Fruit fly (Drosophila melanogaster) whole organism, embryonic: ENCODE results near the gene PlexA.
A peak's percentile ranks its signal among the peaks of the same experiment; 100 is the strongest.

Experiments used
- Asciz ChIP-seq: fragments of 200-800 bp; sonication (Bioruptor generic); optimal IDR thresholded peaks from 2 replicates; lab custom pipeline; 2017; ENCODE audit warnings: missing biosample characterization, mild to moderate bottlenecking, missing genetic modification characterization, missing genetic modification reagents
- Bgb ChIP-seq: fragments of 200-800 bp; sonication (Bioruptor generic); IDR thresholded peaks from 2 replicates; pipeline ENCODE4 v1.3.6; 2022; ENCODE audit warnings: missing biosample characterization, missing genetic modification characterization; ENCODE audit not compliant: partially characterized antibody
- CG10959 ChIP-seq: fragments of 200-800 bp; sonication (Bioruptor generic); IDR thresholded peaks from 2 replicates; pipeline ENCODE4 v1.3.6; 2022; ENCODE audit warnings: missing biosample characterization, missing genetic modification characterization
- CG12391 ChIP-seq: fragments of 200-800 bp; sonication (Bioruptor generic); optimal IDR thresholded peaks from 3 replicates; lab custom pipeline; 2018; ENCODE audit warnings: missing biosample characterization, mild to moderate bottlenecking, missing genetic modification characterization, moderate library complexity
- CG13287 ChIP-seq: fragments of 200-800 bp; sonication (Bioruptor generic); IDR thresholded peaks from 2 replicates; pipeline ENCODE4 v1.3.6; 2022; ENCODE audit warnings: missing biosample characterization, missing genetic modification characterization; ENCODE audit not compliant: partially characterized antibody
- CG15073 ChIP-seq: fragments of 200-800 bp; sonication (Bioruptor generic); optimal IDR thresholded peaks from 2 replicates; lab custom pipeline; 2016; ENCODE audit warnings: missing biosample characterization, missing genetic modification characterization
- CG1792 ChIP-seq: fragments of 200-800 bp; sonication (Bioruptor generic); optimal IDR thresholded peaks from 2 replicates; lab custom pipeline; 2016; ENCODE audit warnings: missing biosample characterization, missing genetic modification characterization
- CG18262 ChIP-seq: fragments of 200-800 bp; optimal IDR thresholded peaks from 3 replicates; lab custom pipeline; 2019; ENCODE audit warnings: missing biosample characterization, mild to moderate bottlenecking, missing genetic modification characterization, moderate library complexity
- CG18764 ChIP-seq: fragments of 200-800 bp; sonication (Bioruptor generic); optimal IDR thresholded peaks from 3 replicates; lab custom pipeline; 2016; ENCODE audit warnings: missing biosample characterization, missing genetic modification characterization
- CG2712 ChIP-seq: fragments of 200-800 bp; optimal IDR thresholded peaks from 3 replicates; lab custom pipeline; 2019; ENCODE audit warnings: missing biosample characterization, mild to moderate bottlenecking, missing genetic modification characterization, moderate library complexity
- CG33557 ChIP-seq: fragments of 200-800 bp; sonication (Bioruptor generic); optimal IDR thresholded peaks from 2 replicates; lab custom pipeline; 2019; ENCODE audit warnings: missing biosample characterization, mild to moderate bottlenecking, missing genetic modification characterization, moderate library complexity
- CG34422 ChIP-seq: fragments of 200-800 bp; sonication (Bioruptor generic); IDR thresholded peaks from 3 replicates; pipeline ENCODE4 v1.3.6; 2022; ENCODE audit warnings: missing biosample characterization, missing genetic modification characterization
- CG43689 ChIP-seq: fragments of 200-800 bp; sonication (Bioruptor generic); IDR thresholded peaks from 2 replicates; pipeline ENCODE4 v1.3.6; 2022; ENCODE audit warnings: missing biosample characterization, missing genetic modification characterization
- CG8281 ChIP-seq: fragments of 200-800 bp; sonication (Bioruptor generic); optimal IDR thresholded peaks from 2 replicates; lab custom pipeline; 2018; ENCODE audit warnings: missing biosample characterization, mild to moderate bottlenecking, missing genetic modification characterization, moderate library complexity
- CG8924 ChIP-seq: fragments of 200-800 bp; optimal IDR thresholded peaks from 3 replicates; lab custom pipeline; 2019; ENCODE audit warnings: missing biosample characterization, mild to moderate bottlenecking, missing genetic modification characterization, moderate library complexity
- CTCF ChIP-seq: fragments of 200-800 bp; sonication (Bioruptor generic); optimal IDR thresholded peaks from 2 replicates; lab custom pipeline; 2017; ENCODE audit warnings: missing biosample characterization, mild to moderate bottlenecking, missing genetic modification characterization, moderate library complexity
- CoRest ChIP-seq: fragments of 200-800 bp; sonication (Bioruptor generic); optimal IDR thresholded peaks from 3 replicates; lab custom pipeline; 2018; ENCODE audit warnings: missing biosample characterization, mild to moderate bottlenecking, missing genetic modification characterization, moderate library complexity
- CrebB ChIP-seq: fragments of 200-800 bp; sonication (Bioruptor generic); optimal IDR thresholded peaks from 3 replicates; lab custom pipeline; 2018; ENCODE audit warnings: missing biosample characterization, mild to moderate bottlenecking, missing genetic modification characterization
- Deaf1 ChIP-seq: fragments of 200-800 bp; optimal IDR thresholded peaks from 3 replicates; lab custom pipeline; 2019; ENCODE audit warnings: missing biosample characterization, mild to moderate bottlenecking, missing genetic modification characterization, moderate library complexity
- Dip2 ChIP-seq: fragments of 200-800 bp; sonication (Bioruptor generic); IDR thresholded peaks from 2 replicates; pipeline ENCODE4 v1.3.6; 2022; ENCODE audit warnings: missing biosample characterization, missing genetic modification characterization
- Fer1 ChIP-seq: fragments of 200-800 bp; sonication (Bioruptor generic); optimal IDR thresholded peaks from 2 replicates; lab custom pipeline; 2017; ENCODE audit warnings: missing biosample characterization, mild to moderate bottlenecking, missing genetic modification characterization
- HLH54F ChIP-seq: fragments of 200-800 bp; sonication (Bioruptor generic); optimal IDR thresholded peaks from 3 replicates; lab custom pipeline; 2016; ENCODE audit warnings: missing biosample characterization, missing genetic modification characterization
- Lhr ChIP-seq: fragments of 200-800 bp; sonication (Bioruptor generic); optimal IDR thresholded peaks from 3 replicates; lab custom pipeline; 2017; ENCODE audit warnings: mild to moderate bottlenecking, missing biosample characterization, missing genetic modification reagents, missing genetic modification characterization
- Med ChIP-seq: fragments of 200-800 bp; sonication (Bioruptor generic); peaks from one replicate; lab custom pipeline; 2016; ENCODE audit warnings: missing biosample characterization, missing genetic modification characterization, mild to moderate bottlenecking, inconsistent platforms, moderate library complexity
- Mrtf ChIP-seq: fragments of 200-800 bp; sonication (Bioruptor generic); IDR thresholded peaks from 3 replicates; pipeline ENCODE4 v1.3.6; 2022; ENCODE audit warnings: missing biosample characterization, missing genetic modification characterization
- PHDP ChIP-seq: fragments of 200-800 bp; sonication (Bioruptor generic); optimal IDR thresholded peaks from 3 replicates; lab custom pipeline; 2018; ENCODE audit warnings: missing biosample characterization, mild to moderate bottlenecking, missing genetic modification characterization, moderate library complexity
- Sry-δ ChIP-seq: fragments of 200-800 bp; sonication (Bioruptor generic); optimal IDR thresholded peaks from 2 replicates; lab custom pipeline; 2016; ENCODE audit warnings: missing biosample characterization, missing genetic modification characterization
- Trl ChIP-seq, 3 experiments: fragments of >200 bp in 2 of 3; fragments of 200-800 bp in 1 of 3; sonication (Bioruptor generic) in 1 of 3; optimal IDR thresholded peaks; 2 replicates in 1 of 3; 3 replicates in 2 of 3; lab custom pipeline; 2016 to 2017; ENCODE audit warnings: missing biosample characterization in 1 of 3, missing genetic modification characterization in 1 of 3
- aop ChIP-seq: fragments of 200-800 bp; sonication (Bioruptor generic); IDR thresholded peaks from 2 replicates; pipeline ENCODE4 v1.3.6; 2022; ENCODE audit warnings: missing biosample characterization, missing genetic modification characterization
- ase ChIP-seq: fragments of 200-800 bp; sonication (Bioruptor generic); IDR thresholded peaks from 3 replicates; pipeline ENCODE4 v1.3.6; 2022; ENCODE audit warnings: missing biosample characterization, missing genetic modification characterization
- caup ChIP-seq: fragments of 200-800 bp; sonication (Bioruptor generic); optimal IDR thresholded peaks from 3 replicates; lab custom pipeline; 2017; ENCODE audit warnings: missing biosample characterization, mild to moderate bottlenecking, missing genetic modification characterization, moderate library complexity; ENCODE audit not compliant: severe bottlenecking
- chif ChIP-seq, 2 experiments: fragments of 200-800 bp; sonication (Bioruptor generic); optimal IDR thresholded peaks; 3 replicates each; lab custom pipeline; 2016; ENCODE audit warnings: missing biosample characterization in 2 of 2, missing genetic modification characterization in 2 of 2
- da ChIP-seq: fragments of 200-800 bp; sonication (Bioruptor generic); optimal IDR thresholded peaks from 2 replicates; lab custom pipeline; 2016; ENCODE audit warnings: missing biosample characterization, missing genetic modification characterization
- ems ChIP-seq: fragments of 200-800 bp; sonication (Bioruptor generic); optimal IDR thresholded peaks from 3 replicates; lab custom pipeline; 2016; ENCODE audit warnings: missing biosample characterization, missing genetic modification characterization
- fd96Cb ChIP-seq: fragments of 200-800 bp; sonication (Bioruptor generic); optimal IDR thresholded peaks from 2 replicates; lab custom pipeline; 2018; ENCODE audit warnings: missing biosample characterization, mild to moderate bottlenecking, missing genetic modification characterization, moderate library complexity
- gem ChIP-seq: fragments of 200-800 bp; sonication (Bioruptor generic); optimal IDR thresholded peaks from 2 replicates; lab custom pipeline; 2019; ENCODE audit warnings: missing biosample characterization, mild to moderate bottlenecking, missing genetic modification characterization, moderate library complexity
- insv ChIP-seq, 2 experiments: fragments of 200-800 bp; sonication (Bioruptor generic); optimal IDR thresholded peaks; 3 replicates each; lab custom pipeline; 2016 to 2018; ENCODE audit warnings: missing biosample characterization in 2 of 2, missing genetic modification characterization in 2 of 2
- nau ChIP-seq: fragments of 200-800 bp; sonication (Bioruptor generic); optimal IDR thresholded peaks from 3 replicates; lab custom pipeline; 2017; ENCODE audit warnings: missing biosample characterization, mild to moderate bottlenecking, missing genetic modification characterization, missing genetic modification reagents
- nerfin-2 ChIP-seq: fragments of 200-800 bp; sonication (Bioruptor generic); IDR thresholded peaks from 2 replicates; pipeline ENCODE4 v1.3.6; 2022; ENCODE audit warnings: missing biosample characterization, missing genetic modification characterization; ENCODE audit not compliant: partially characterized antibody
- onecut ChIP-seq: fragments of 200-800 bp; sonication (Bioruptor generic); IDR thresholded peaks from 2 replicates; pipeline ENCODE4 v1.3.6; 2022; ENCODE audit warnings: missing biosample characterization, missing genetic modification characterization
- prd ChIP-seq, 3 experiments: fragments of >200 bp in 2 of 3; fragments of 200-800 bp in 1 of 3; sonication (Bioruptor generic) in 1 of 3; optimal IDR thresholded peaks in 2 of 3; IDR thresholded peaks in 1 of 3; 2 replicates in 2 of 3; 3 replicates in 1 of 3; pipeline versions ENCODE4 v1.3.6 to Lab custom; 2017 to 2022; ENCODE audit warnings: missing biosample characterization in 1 of 3, missing genetic modification characterization in 1 of 3
- stwl ChIP-seq: fragments of 200-800 bp; sonication (Bioruptor generic); optimal IDR thresholded peaks from 3 replicates; lab custom pipeline; 2018; ENCODE audit warnings: missing biosample characterization, mild to moderate bottlenecking, missing genetic modification characterization, moderate library complexity
- tap ChIP-seq: fragments of 200-800 bp; optimal IDR thresholded peaks from 3 replicates; lab custom pipeline; 2019; ENCODE audit warnings: missing biosample characterization, mild to moderate bottlenecking, missing genetic modification characterization, moderate library complexity
- tll ChIP-seq, 2 experiments: fragments of 200-800 bp in 1 of 2; fragments of >200 bp in 1 of 2; sonication (Bioruptor generic) in 1 of 2; optimal IDR thresholded peaks; 2 replicates each; lab custom pipeline; 2017 to 2019; ENCODE audit warnings: missing biosample characterization in 2 of 2, missing genetic modification characterization in 2 of 2, mild to moderate bottlenecking in 1 of 2, moderate library complexity in 1 of 2
- vnd ChIP-seq: fragments of 200-800 bp; sonication (Bioruptor generic); IDR thresholded peaks from 3 replicates; pipeline ENCODE4 v1.3.6; 2022; ENCODE audit warnings: missing biosample characterization, missing genetic modification characterization; ENCODE audit not compliant: partially characterized antibody
- vvl ChIP-seq: fragments of 200-800 bp; sonication (Bioruptor generic); IDR thresholded peaks from 2 replicates; pipeline ENCODE4 v1.3.6; 2022; ENCODE audit warnings: missing biosample characterization, missing genetic modification characterization
- zen ChIP-seq: fragments of 200-800 bp; sonication (Bioruptor generic); optimal IDR thresholded peaks from 3 replicates; lab custom pipeline; 2018; ENCODE audit warnings: missing biosample characterization, mild to moderate bottlenecking, missing genetic modification characterization, moderate library complexity
- zfh1 ChIP-seq: fragments of 200-800 bp; sonication (Bioruptor generic); IDR thresholded peaks from 3 replicates; pipeline ENCODE4 v1.3.6; 2022; ENCODE audit warnings: missing biosample characterization, missing genetic modification characterization

Gene PlexA

DNA sequence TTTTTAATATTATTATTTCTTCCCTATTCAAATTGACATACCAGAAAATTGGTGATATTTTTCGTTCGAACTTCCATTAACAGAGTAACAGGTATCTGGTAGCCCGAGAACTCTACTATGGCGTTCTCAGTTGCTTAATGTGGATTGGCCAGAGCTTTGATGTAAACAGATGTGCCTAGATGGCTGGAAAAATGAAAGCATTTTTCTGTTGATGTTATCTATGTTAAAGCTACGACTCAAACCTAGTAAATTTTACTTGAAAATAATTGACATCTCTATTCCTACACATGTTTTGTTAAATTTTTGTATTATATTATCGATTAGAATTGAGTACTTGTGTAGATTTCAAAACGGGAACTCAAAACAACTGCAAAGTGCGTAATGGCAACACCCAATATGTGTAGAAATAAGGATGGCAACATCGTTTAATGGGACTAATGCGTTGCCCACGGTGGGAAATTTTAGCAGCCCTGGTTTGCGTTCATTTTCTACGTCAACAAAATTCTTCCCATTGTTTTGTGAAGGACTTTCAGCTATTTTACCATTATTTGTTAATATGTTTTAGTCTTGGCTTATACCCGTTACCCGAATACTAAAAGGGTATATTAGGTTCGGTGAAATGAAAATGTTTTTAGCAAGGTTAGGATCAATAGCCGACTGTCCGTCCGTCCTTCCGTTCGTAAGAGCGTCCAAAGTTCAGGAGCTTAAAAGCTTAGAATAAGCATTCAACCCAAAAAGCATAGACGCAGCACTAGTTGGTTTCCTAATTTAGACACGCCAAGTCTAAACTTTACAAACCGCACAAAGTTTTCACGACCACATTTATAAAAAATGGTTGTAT, 47.0 kb downstream of the PlexA start (continued):
- TF ChIP-seq da (GFP tag; lab: Kevin White, UChicago) (no peak), caup (GFP tag; lab: Kevin White, UChicago) (no peak), onecut (peak; percentile 89), gem (tag; lab: Kevin White, UChicago) (peak; percentile 38), Dip2 (GFP tag; lab: Robert Waterston, UW) (no peak), aop (GFP tag; lab: Robert Waterston, UW) (no peak), CrebB (tag; lab: Kevin White, UChicago) (no peak), CG18262 (peak; percentile 19), CG13287 (GFP tag; lab: Robert Waterston, UW) (peak; percentile 72), chif (GFP tag; optimal IDR thresholded peaks at IDR 0.05; lab: Kevin White, UChicago) (no peak), ase (GFP tag; lab: Robert Waterston, UW) (no peak), CG12391 (peak; percentile 52), Fer1 (GFP tag; lab: Kevin White, UChicago) (peak; percentile 54), CoRest (tag; lab: Kevin White, UChicago) (peak; percentile 17), CG8281 (no peak), CG43689 (no peak), fd96Cb (no peak), insv (GFP tag; optimal IDR thresholded peaks at IDR 0.05; lab: Kevin White, UChicago) (peak in 1 of 2 experiments; percentile 75), PHDP (tag; lab: Kevin White, UChicago) (peak; percentile 18), vnd (peak; percentile 68; the same call in 1 of the 3 replicates), CG1792 (no peak), Deaf1 (no peak), CG34422 (GFP tag; lab: Robert Waterston, UW) (no peak), stwl (tag; lab: Kevin White, UChicago) (peak; percentile 28), nerfin-2 (peak; percentile 87), Trl (optimal IDR thresholded peaks at IDR 0.05; lab: Kevin White, UChicago) (no peak), Trl (GFP tag; optimal IDR thresholded peaks at IDR 0.05; lab: Kevin White, UChicago) (no peak), zen (tag; lab: Kevin White, UChicago) (peak; percentile 33), Asciz (GFP tag; lab: Kevin White, UChicago) (no peak), CG10959 (no peak), Sry-δ (GFP tag; lab: Kevin White, UChicago) (peak; percentile 41), tll (GFP tag; optimal IDR thresholded peaks at IDR 0.05; lab: Kevin White, UChicago) (no peak), Bgb (GFP tag; lab: Robert Waterston, UW) (peak; percentile 87), zfh1 (no peak), Mrtf (GFP tag; lab: Robert Waterston, UW) (no peak), HLH54F (no peak), tap (tag; lab: Kevin White, UChicago) (no peak), nau (peak; percentile 3), vvl (no peak), CG2712 (tag; lab: Kevin White, UChicago) (peak; percentile 11), CG33557 (GFP tag; lab: Kevin White, UChicago) (no peak), CG18764 (no peak), ems (GFP tag; lab: Kevin White, UChicago) (peak; percentile 15), CTCF (GFP tag; lab: Kevin White, UChicago) (peak; percentile 88), CG8924 (peak; percentile 0), Med (GFP tag; lab: Kevin White, UChicago) (peak; percentile 80), CG15073 (peak; percentile 15), Lhr (peak; percentile 99), prd (optimal IDR thresholded peaks at IDR 0.05; lab: Kevin White, UChicago) (no peak), prd (GFP tag; IDR thresholded peaks at IDR 0.05; lab: Robert Waterston, UW) (no peak)
